Fruit fly (Drosophila melanogaster) whole organism, embryonic: ENCODE data around the gene Elo68alpha.

Experiments
- CG10147 ChIP-seq: fragments of 200-800 bp; sonication (Bioruptor generic); optimal IDR thresholded peaks from 2 replicates; lab custom pipeline; 2019; ENCODE audit warnings: missing biosample characterization, mild to moderate bottlenecking, missing genetic modification characterization, moderate library complexity
- CG10543 ChIP-seq: fragments of 200-800 bp; sonication (Bioruptor generic); optimal IDR thresholded peaks from 3 replicates; lab custom pipeline; 2017; ENCODE audit warnings: missing biosample characterization, mild to moderate bottlenecking, missing genetic modification characterization, moderate library complexity
- CG12299 ChIP-seq: fragments of 200-800 bp; sonication (Bioruptor generic); optimal IDR thresholded peaks from 2 replicates; lab custom pipeline; 2018; ENCODE audit warnings: missing biosample characterization, mild to moderate bottlenecking, missing genetic modification characterization
- CG12659 ChIP-seq: fragments of 200-800 bp; sonication (Bioruptor generic); optimal IDR thresholded peaks from 3 replicates; lab custom pipeline; 2017; ENCODE audit warnings: mild to moderate bottlenecking, missing biosample characterization, missing genetic modification reagents, missing genetic modification characterization
- CG14441 ChIP-seq: fragments of 200-800 bp; sonication (Bioruptor generic); IDR thresholded peaks from 2 replicates; pipeline ENCODE4 v1.3.6; 2022; ENCODE audit warnings: missing biosample characterization, missing genetic modification characterization
- CG14965 ChIP-seq: fragments of 200-800 bp; sonication (Bioruptor generic); optimal IDR thresholded peaks from 2 replicates; lab custom pipeline; 2016; ENCODE audit warnings: missing biosample characterization, missing genetic modification characterization, borderline replicate concordance
- CG15073 ChIP-seq: fragments of 200-800 bp; sonication (Bioruptor generic); optimal IDR thresholded peaks from 2 replicates; lab custom pipeline; 2016; ENCODE audit warnings: missing biosample characterization, missing genetic modification characterization
- CG15479 ChIP-seq: fragments of 200-800 bp; sonication (Bioruptor generic); optimal IDR thresholded peaks from 3 replicates; lab custom pipeline; 2019; ENCODE audit warnings: missing biosample characterization, mild to moderate bottlenecking, missing genetic modification characterization, moderate library complexity
- CG16813 ChIP-seq: fragments of 200-800 bp; sonication (Bioruptor generic); IDR thresholded peaks from 3 replicates; pipeline ENCODE4 v1.3.6; 2022; ENCODE audit warnings: missing biosample characterization, missing genetic modification characterization; ENCODE audit not compliant: partially characterized antibody
- CG18262 ChIP-seq: fragments of 200-800 bp; optimal IDR thresholded peaks from 3 replicates; lab custom pipeline; 2019; ENCODE audit warnings: missing biosample characterization, mild to moderate bottlenecking, missing genetic modification characterization, moderate library complexity
- CG2889 ChIP-seq: fragments of 200-800 bp; sonication (Bioruptor generic); IDR thresholded peaks from 3 replicates; pipeline ENCODE4 v1.3.6; 2022; ENCODE audit warnings: missing biosample characterization, missing genetic modification characterization
- CG30403 ChIP-seq: fragments of 200-800 bp; sonication (Bioruptor generic); optimal IDR thresholded peaks from 3 replicates; lab custom pipeline; 2016; ENCODE audit warnings: missing biosample characterization, missing genetic modification characterization
- CG3847 ChIP-seq: fragments of 200-800 bp; sonication (Bioruptor generic); IDR thresholded peaks from 2 replicates; pipeline ENCODE4 v1.3.6; 2022; ENCODE audit warnings: missing biosample characterization, missing genetic modification characterization
- CG42726 ChIP-seq: fragments of 200-800 bp; sonication (Bioruptor generic); IDR thresholded peaks from 2 replicates; pipeline ENCODE4 v1.3.6; 2022; ENCODE audit warnings: missing biosample characterization, missing genetic modification characterization; ENCODE audit not compliant: partially characterized antibody
- CG5180 ChIP-seq: fragments of 200-800 bp; sonication (Bioruptor generic); optimal IDR thresholded peaks from 3 replicates; lab custom pipeline; 2017; ENCODE audit warnings: missing biosample characterization, missing genetic modification characterization, mild to moderate bottlenecking, moderate library complexity, missing genetic modification reagents
- CG6654 ChIP-seq: fragments of 200-800 bp; sonication (Bioruptor generic); optimal IDR thresholded peaks from 2 replicates; lab custom pipeline; 2017; ENCODE audit warnings: missing biosample characterization, mild to moderate bottlenecking, missing genetic modification characterization
- CG7357 ChIP-seq: fragments of 200-800 bp; sonication (Bioruptor generic); IDR thresholded peaks from 3 replicates; pipeline ENCODE4 v1.3.6; 2022; ENCODE audit warnings: missing biosample characterization, missing genetic modification characterization
- CG7928 ChIP-seq: fragments of 200-800 bp; sonication (Bioruptor generic); optimal IDR thresholded peaks from 2 replicates; lab custom pipeline; 2017; ENCODE audit warnings: missing biosample characterization, mild to moderate bottlenecking, missing genetic modification characterization
- CG8281 ChIP-seq: fragments of 200-800 bp; sonication (Bioruptor generic); optimal IDR thresholded peaks from 2 replicates; lab custom pipeline; 2018; ENCODE audit warnings: missing biosample characterization, mild to moderate bottlenecking, missing genetic modification characterization, moderate library complexity
- CHES-1-like ChIP-seq: fragments of 200-800 bp; sonication (Bioruptor generic); optimal IDR thresholded peaks from 2 replicates; lab custom pipeline; 2016; ENCODE audit warnings: missing biosample characterization, missing genetic modification characterization
- Dip2 ChIP-seq: fragments of 200-800 bp; sonication (Bioruptor generic); IDR thresholded peaks from 2 replicates; pipeline ENCODE4 v1.3.6; 2022; ENCODE audit warnings: missing biosample characterization, missing genetic modification characterization
- Dll ChIP-seq: fragments of 200-800 bp; sonication (Bioruptor generic); IDR thresholded peaks from 4 replicates; pipeline ENCODE4 v1.3.6; 2022; ENCODE audit warnings: missing biosample characterization, missing genetic modification characterization; ENCODE audit not compliant: partially characterized antibody
- ERR ChIP-seq: fragments of 200-800 bp; sonication (Bioruptor generic); optimal IDR thresholded peaks from 2 replicates; lab custom pipeline; 2016; ENCODE audit warnings: missing biosample characterization, missing genetic modification characterization
- Gug ChIP-seq: fragments of 200-800 bp; sonication (Bioruptor generic); IDR thresholded peaks from 4 replicates; pipeline ENCODE4 v1.3.6; 2022; ENCODE audit warnings: missing biosample characterization, missing genetic modification characterization
- HHEX ChIP-seq: fragments of 200-800 bp; sonication (Bioruptor generic); optimal IDR thresholded peaks from 3 replicates; lab custom pipeline; 2017; ENCODE audit warnings: missing biosample characterization, mild to moderate bottlenecking, missing genetic modification characterization, missing genetic modification reagents
- HmgZ ChIP-seq: fragments of 200-800 bp; sonication (Bioruptor generic); optimal IDR thresholded peaks from 2 replicates; lab custom pipeline; 2018; ENCODE audit warnings: missing biosample characterization, mild to moderate bottlenecking, missing genetic modification characterization
- Lim3 ChIP-seq: fragments of 200-800 bp; sonication (Bioruptor generic); IDR thresholded peaks from 2 replicates; pipeline ENCODE4 v1.3.6; 2022; ENCODE audit warnings: missing biosample characterization, missing genetic modification characterization
- MTF-1 ChIP-seq: fragments of 200-800 bp; sonication (Bioruptor generic); optimal IDR thresholded peaks from 2 replicates; lab custom pipeline; 2018; ENCODE audit warnings: missing biosample characterization, mild to moderate bottlenecking, missing genetic modification characterization, borderline replicate concordance
- NC2α ChIP-seq: fragments of 200-800 bp; sonication (Bioruptor generic); optimal IDR thresholded peaks from 2 replicates; lab custom pipeline; 2016; ENCODE audit warnings: missing biosample characterization, missing genetic modification characterization
- Ravus ChIP-seq: fragments of 200-800 bp; sonication (Bioruptor generic); IDR thresholded peaks from 2 replicates; pipeline ENCODE4 v1.3.6; 2022; ENCODE audit warnings: missing biosample characterization, missing genetic modification characterization
- Scr ChIP-seq: fragments of 200-800 bp; sonication (Bioruptor generic); IDR thresholded peaks from 2 replicates; pipeline ENCODE4 v1.3.6; 2022; ENCODE audit warnings: missing biosample characterization, missing genetic modification characterization; ENCODE audit not compliant: partially characterized antibody
- TFAM ChIP-seq: fragments of 200-800 bp; sonication (Bioruptor generic); optimal IDR thresholded peaks from 2 replicates; lab custom pipeline; 2017; ENCODE audit warnings: missing biosample characterization, missing genetic modification characterization, inconsistent platforms
- Usf ChIP-seq: fragments of 200-800 bp; sonication (Bioruptor generic); optimal IDR thresholded peaks from 2 replicates; lab custom pipeline; 2017; ENCODE audit warnings: missing genotype, missing biosample characterization, missing genetic modification characterization
- al ChIP-seq: fragments of 200-800 bp; sonication (Bioruptor generic); IDR thresholded peaks from 2 replicates; pipeline ENCODE4 v1.3.6; 2022; ENCODE audit warnings: missing biosample characterization, missing genetic modification characterization
- amos ChIP-seq: fragments of 200-800 bp; sonication (Bioruptor generic); IDR thresholded peaks from 2 replicates; pipeline ENCODE4 v1.3.6; 2022; ENCODE audit warnings: missing biosample characterization, missing genetic modification characterization; ENCODE audit not compliant: partially characterized antibody
- en ChIP-seq: fragments of 200-800 bp; sonication (Bioruptor generic); optimal IDR thresholded peaks from 2 replicates; lab custom pipeline; 2016; ENCODE audit warnings: missing biosample characterization, missing genetic modification characterization
- grn ChIP-seq: fragments of 200-800 bp; sonication (Bioruptor generic); optimal IDR thresholded peaks from 3 replicates; lab custom pipeline; 2017; ENCODE audit warnings: missing biosample characterization, missing genetic modification characterization
- gsb ChIP-seq: fragments of 200-800 bp; sonication (Bioruptor generic); IDR thresholded peaks from 2 replicates; pipeline ENCODE4 v1.3.6; 2022; ENCODE audit warnings: missing biosample characterization, missing genetic modification characterization
- lmd ChIP-seq: fragments of 200-800 bp; sonication (Bioruptor generic); IDR thresholded peaks from 2 replicates; pipeline ENCODE4 v1.3.6; 2022; ENCODE audit warnings: missing biosample characterization, missing genetic modification characterization
- luna ChIP-seq: fragments of 200-800 bp; sonication (Bioruptor generic); optimal IDR thresholded peaks from 2 replicates; lab custom pipeline; 2016; ENCODE audit warnings: missing biosample characterization, missing genetic modification characterization
- mld ChIP-seq: fragments of 200-800 bp; sonication (Bioruptor generic); IDR thresholded peaks from 3 replicates; pipeline ENCODE4 v1.3.6; 2022; ENCODE audit warnings: missing biosample characterization, missing genetic modification characterization; ENCODE audit not compliant: partially characterized antibody
- nom ChIP-seq: fragments of 200-800 bp; sonication (Bioruptor generic); optimal IDR thresholded peaks from 2 replicates; lab custom pipeline; 2017; ENCODE audit warnings: missing biosample characterization, missing genetic modification characterization, mild to moderate bottlenecking, moderate library complexity, missing genetic modification reagents
- pan ChIP-seq, 4 experiments: fragments of >200 bp in 3 of 4; fragments of 200-800 bp in 1 of 4; sonication (Bioruptor generic) in 1 of 4; optimal IDR thresholded peaks in 3 of 4; IDR thresholded peaks in 1 of 4; 2 replicates each; pipeline versions ENCODE4 v1.3.6 to Lab custom; 2017 to 2022; ENCODE audit warnings: missing biosample characterization in 2 of 4, missing genetic modification characterization in 2 of 4, mixed read lengths in 1 of 4
- sc ChIP-seq, 3 experiments: fragments of >200 bp in 2 of 3; fragments of 200-800 bp in 1 of 3; sonication (Bioruptor generic) in 1 of 3; optimal IDR thresholded peaks; 2 replicates in 2 of 3; 3 replicates in 1 of 3; lab custom pipeline; 2017; ENCODE audit warnings: mild to moderate bottlenecking in 1 of 3, missing biosample characterization in 1 of 3, missing genetic modification characterization in 1 of 3, missing genetic modification reagents in 1 of 3
- so ChIP-seq: fragments of 200-800 bp; sonication (Bioruptor generic); IDR thresholded peaks from 3 replicates; pipeline ENCODE4 v1.3.6; 2022; ENCODE audit warnings: missing biosample characterization, missing genetic modification characterization
- stwl ChIP-seq: fragments of 200-800 bp; sonication (Bioruptor generic); optimal IDR thresholded peaks from 3 replicates; lab custom pipeline; 2018; ENCODE audit warnings: missing biosample characterization, mild to moderate bottlenecking, missing genetic modification characterization, moderate library complexity
- tap ChIP-seq: fragments of 200-800 bp; optimal IDR thresholded peaks from 3 replicates; lab custom pipeline; 2019; ENCODE audit warnings: missing biosample characterization, mild to moderate bottlenecking, missing genetic modification characterization, moderate library complexity

Gene Elo68alpha

DNA sequence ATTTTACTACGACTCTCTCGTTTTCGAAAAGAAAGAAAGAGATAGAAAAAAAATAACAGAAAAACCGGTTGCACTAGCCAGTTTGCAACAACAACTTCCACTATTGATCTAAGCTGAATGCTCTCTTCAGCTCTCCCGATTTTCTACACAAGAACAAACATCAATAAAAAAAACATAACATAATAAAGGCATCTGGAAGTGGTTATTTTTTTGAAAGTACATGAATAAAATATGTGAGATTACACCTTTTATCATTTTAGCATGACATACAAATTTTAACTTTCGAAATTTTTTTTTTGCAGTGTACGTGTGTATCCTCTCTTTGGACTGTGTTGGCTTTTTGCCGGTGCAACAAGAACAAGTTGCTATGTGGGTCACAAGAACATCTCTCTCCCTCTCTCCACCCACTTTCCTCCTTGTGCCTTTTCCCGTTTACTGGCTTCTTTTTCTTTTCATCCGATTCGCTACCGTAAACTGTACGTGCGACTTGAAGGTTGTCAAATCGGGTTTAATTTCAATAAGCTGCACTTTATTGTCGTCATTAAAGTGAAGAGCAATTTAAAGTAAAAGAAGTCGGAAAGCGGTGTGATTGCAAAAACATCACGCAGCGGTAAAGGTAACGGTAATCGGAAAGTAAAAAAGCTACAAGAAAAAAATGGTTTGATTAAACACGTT is 18.1 kb downstream of the Elo68alpha start (continued):
- TF ChIP-seq CHES-1-like (GFP tag; lab: Kevin White, UChicago): peak; percentile 97
- TF ChIP-seq CG8281: peak; percentile 88
- peak; percentile 66 for TF ChIP-seq CG10543 (GFP tag; lab: Kevin White, UChicago)
- TF ChIP-seq CG42726 (GFP tag; lab: Robert Waterston, UW): no peak
- peak; percentile 97 for TF ChIP-seq so
- TF ChIP-seq CG30403 (GFP tag; lab: Kevin White, UChicago): peak; percentile 96
- no peak for TF ChIP-seq CG16813
- TF ChIP-seq Lim3 (GFP tag; lab: Robert Waterston, UW): peak; percentile 89
- peak; percentile 61 for TF ChIP-seq CG7928 (GFP tag; lab: Kevin White, UChicago)
- TF ChIP-seq en (GFP tag; lab: Kevin White, UChicago): peak; percentile 94
- peak; percentile 78 for TF ChIP-seq grn
- peak; percentile 93 for TF ChIP-seq nom (GFP tag; lab: Kevin White, UChicago)
- peak; percentile 90 for TF ChIP-seq CG3847 (GFP tag; lab: Robert Waterston, UW)
- TF ChIP-seq CG10147 (GFP tag; lab: Kevin White, UChicago): peak; percentile 95
- peak; percentile 85 for TF ChIP-seq CG14965 (GFP tag; lab: Kevin White, UChicago)
- TF ChIP-seq Ravus (GFP tag; lab: Robert Waterston, UW): peak; percentile 80
- TF ChIP-seq Gug (GFP tag; lab: Robert Waterston, UW): peak; percentile 87
- peak; percentile 95 for TF ChIP-seq NC2α
- peak; percentile 98 for TF ChIP-seq CG18262 (tag; lab: Kevin White, UChicago)
- no peak for TF ChIP-seq Dll (GFP tag; lab: Robert Waterston, UW)
- TF ChIP-seq CG7357 (GFP tag; lab: Robert Waterston, UW): peak; percentile 87; the same call in 2 of the 3 replicates
- TF ChIP-seq lmd (GFP tag; lab: Robert Waterston, UW): peak; percentile 95
- TF ChIP-seq TFAM (GFP tag; lab: Kevin White, UChicago): peak; percentile 71
- peak; percentile 96 for TF ChIP-seq CG14441 (GFP tag; lab: Robert Waterston, UW)
- TF ChIP-seq sc (optimal IDR thresholded peaks at IDR 0.05; lab: Kevin White, UChicago): no peak
- TF ChIP-seq sc (GFP tag; optimal IDR thresholded peaks at IDR 0.05; lab: Kevin White, UChicago): peak; percentile 94
- peak; percentile 36; the same call in 1 of the 2 replicates for TF ChIP-seq Dip2 (GFP tag; lab: Robert Waterston, UW)
- peak; percentile 37 for TF ChIP-seq luna (GFP tag; lab: Kevin White, UChicago)
- TF ChIP-seq CG2889 (GFP tag; lab: Robert Waterston, UW): peak; percentile 88
- TF ChIP-seq stwl (tag; lab: Kevin White, UChicago): peak; percentile 62
- TF ChIP-seq amos (GFP tag; lab: Robert Waterston, UW): no peak
- no peak for TF ChIP-seq Scr (GFP tag; lab: Robert Waterston, UW)
- TF ChIP-seq HHEX (GFP tag; lab: Kevin White, UChicago): peak; percentile 94
- peak; percentile 69 for TF ChIP-seq CG15479 (GFP tag; lab: Kevin White, UChicago)
- TF ChIP-seq Usf (GFP tag; lab: Kevin White, UChicago): peak; percentile 77
- TF ChIP-seq CG15073 (GFP tag; lab: Kevin White, UChicago): peak; percentile 78
- peak; percentile 87 for TF ChIP-seq ERR
- TF ChIP-seq al (GFP tag; lab: Robert Waterston, UW): peak; percentile 84
- no peak for TF ChIP-seq mld (GFP tag; lab: Robert Waterston, UW)
- peak; percentile 94 for TF ChIP-seq HmgZ
- TF ChIP-seq tap (tag; lab: Kevin White, UChicago): peak; percentile 96
- TF ChIP-seq CG12299 (tag; lab: Kevin White, UChicago): peak; percentile 94
- peak; percentile 78 for TF ChIP-seq CG6654
- peak; percentile 96 for TF ChIP-seq CG12659 (GFP tag; lab: Kevin White, UChicago)
- no peak for TF ChIP-seq pan (optimal IDR thresholded peaks at IDR 0.05; lab: Kevin White, UChicago)
- TF ChIP-seq pan (GFP tag; optimal IDR thresholded peaks at IDR 0.05 in 1 of 2, IDR thresholded peaks at IDR 0.05 in 1 of 2): peak in 1 of 2 experiments; percentile 98
- peak; percentile 82 for TF ChIP-seq gsb (GFP tag; lab: Robert Waterston, UW)
- peak; percentile 86 for TF ChIP-seq MTF-1
- peak; percentile 88 for TF ChIP-seq CG5180 (GFP tag; lab: Kevin White, UChicago)
